Fruit fly (Drosophila melanogaster) whole organism, embryonic: ENCODE data around the gene NELF-B.
A peak's percentile ranks its signal among the peaks of the same experiment; 100 is the strongest.

Experiments used
- Atf3 ChIP-seq: fragments of 200-800 bp; sonication (Bioruptor generic); optimal IDR thresholded peaks from 3 replicates; lab custom pipeline; 2016; ENCODE audit warnings: missing biosample characterization, missing genetic modification characterization
- B-H1 ChIP-seq: fragments of 200-800 bp; sonication (Bioruptor generic); IDR thresholded peaks from 3 replicates; pipeline ENCODE4 v1.3.6; 2022; ENCODE audit warnings: missing biosample characterization, missing genetic modification characterization
- Bteb2 ChIP-seq: fragments of 200-800 bp; sonication (Bioruptor generic); optimal IDR thresholded peaks from 2 replicates; lab custom pipeline; 2016; ENCODE audit warnings: missing biosample characterization, missing genetic modification characterization
- C15 ChIP-seq: fragments of 200-800 bp; sonication (Bioruptor generic); IDR thresholded peaks from 3 replicates; pipeline ENCODE4 v1.3.6; 2022; ENCODE audit warnings: missing biosample characterization, missing genetic modification characterization
- CG11456 ChIP-seq: fragments of 200-800 bp; sonication (Bioruptor generic); IDR thresholded peaks from 3 replicates; pipeline ENCODE4 v1.3.6; 2022; ENCODE audit warnings: missing biosample characterization, missing genetic modification characterization
- CG11560 ChIP-seq: fragments of 200-800 bp; sonication (Bioruptor generic); IDR thresholded peaks from 3 replicates; pipeline ENCODE4 v1.3.6; 2022; ENCODE audit warnings: missing biosample characterization, missing genetic modification characterization
- CG12219 ChIP-seq: fragments of 200-800 bp; sonication (Bioruptor generic); optimal IDR thresholded peaks from 3 replicates; lab custom pipeline; 2018; ENCODE audit warnings: missing biosample characterization, mild to moderate bottlenecking, missing genetic modification characterization
- CG12236 ChIP-seq: fragments of 200-800 bp; sonication (Bioruptor generic); optimal IDR thresholded peaks from 2 replicates; lab custom pipeline; 2016; ENCODE audit warnings: missing biosample characterization, missing genetic modification characterization
- CG13123 ChIP-seq: fragments of 200-800 bp; sonication (Bioruptor generic); optimal IDR thresholded peaks from 2 replicates; lab custom pipeline; 2016; ENCODE audit warnings: missing biosample characterization, missing genetic modification characterization
- CG14050 ChIP-seq: fragments of 200-800 bp; sonication (Bioruptor generic); IDR thresholded peaks from 3 replicates; pipeline ENCODE4 v1.3.6; 2022; ENCODE audit warnings: missing biosample characterization, missing genetic modification characterization
- CG16779 ChIP-seq: fragments of 200-800 bp; sonication (Bioruptor generic); IDR thresholded peaks from 2 replicates; pipeline ENCODE4 v1.3.6; 2022; ENCODE audit warnings: missing biosample characterization, missing genetic modification characterization
- CG2678 ChIP-seq: fragments of 200-800 bp; sonication (Bioruptor generic); optimal IDR thresholded peaks from 3 replicates; lab custom pipeline; 2019; ENCODE audit warnings: missing biosample characterization, mild to moderate bottlenecking, missing genetic modification characterization, moderate library complexity
- CG3065 ChIP-seq: fragments of 200-800 bp; sonication (Bioruptor generic); optimal IDR thresholded peaks from 2 replicates; lab custom pipeline; 2016; ENCODE audit warnings: missing biosample characterization, missing genetic modification characterization
- CG34376 ChIP-seq: fragments of 200-800 bp; sonication (Bioruptor generic); optimal IDR thresholded peaks from 2 replicates; lab custom pipeline; 2018; ENCODE audit warnings: missing biosample characterization, mild to moderate bottlenecking, missing genetic modification characterization
- CG3838 ChIP-seq: fragments of 200-800 bp; sonication (Bioruptor generic); optimal IDR thresholded peaks from 3 replicates; lab custom pipeline; 2016; ENCODE audit warnings: missing biosample characterization, missing genetic modification characterization
- CG3847 ChIP-seq: fragments of 200-800 bp; sonication (Bioruptor generic); IDR thresholded peaks from 2 replicates; pipeline ENCODE4 v1.3.6; 2022; ENCODE audit warnings: missing biosample characterization, missing genetic modification characterization
- CG43689 ChIP-seq: fragments of 200-800 bp; sonication (Bioruptor generic); IDR thresholded peaks from 2 replicates; pipeline ENCODE4 v1.3.6; 2022; ENCODE audit warnings: missing biosample characterization, missing genetic modification characterization
- CG6254 ChIP-seq: fragments of 200-800 bp; sonication (Bioruptor generic); optimal IDR thresholded peaks from 3 replicates; lab custom pipeline; 2017; ENCODE audit warnings: mild to moderate bottlenecking, missing biosample characterization, missing genetic modification reagents, missing genetic modification characterization
- CG6654 ChIP-seq: fragments of 200-800 bp; sonication (Bioruptor generic); optimal IDR thresholded peaks from 2 replicates; lab custom pipeline; 2017; ENCODE audit warnings: missing biosample characterization, mild to moderate bottlenecking, missing genetic modification characterization
- CG7357 ChIP-seq: fragments of 200-800 bp; sonication (Bioruptor generic); IDR thresholded peaks from 3 replicates; pipeline ENCODE4 v1.3.6; 2022; ENCODE audit warnings: missing biosample characterization, missing genetic modification characterization
- CG7556 ChIP-seq: fragments of 200-800 bp; sonication (Bioruptor generic); optimal IDR thresholded peaks from 2 replicates; lab custom pipeline; 2017; ENCODE audit warnings: missing biosample characterization, mild to moderate bottlenecking, missing genetic modification characterization
- CG8290 ChIP-seq, 3 experiments: fragments of 200-800 bp; sonication (Bioruptor generic); optimal IDR thresholded peaks; 2 replicates each; lab custom pipeline; 2016 to 2019; ENCODE audit warnings: missing biosample characterization in 3 of 3, missing genetic modification characterization in 3 of 3, mild to moderate bottlenecking in 2 of 3, moderate library complexity in 1 of 3
- CG8924 ChIP-seq: fragments of 200-800 bp; optimal IDR thresholded peaks from 3 replicates; lab custom pipeline; 2019; ENCODE audit warnings: missing biosample characterization, mild to moderate bottlenecking, missing genetic modification characterization, moderate library complexity
- Camta ChIP-seq: fragments of 200-800 bp; sonication (Bioruptor generic); optimal IDR thresholded peaks from 2 replicates; lab custom pipeline; 2016; ENCODE audit warnings: missing biosample characterization, missing genetic modification characterization
- Chrac-16 ChIP-seq: fragments of 200-800 bp; sonication (Bioruptor generic); optimal IDR thresholded peaks from 3 replicates; lab custom pipeline; 2016; ENCODE audit warnings: missing biosample characterization, missing genetic modification characterization
- D19B ChIP-seq: fragments of 200-800 bp; sonication (Bioruptor generic); optimal IDR thresholded peaks from 2 replicates; lab custom pipeline; 2017; ENCODE audit warnings: missing biosample characterization, mild to moderate bottlenecking, missing genetic modification characterization
- Dll ChIP-seq: fragments of 200-800 bp; sonication (Bioruptor generic); IDR thresholded peaks from 4 replicates; pipeline ENCODE4 v1.3.6; 2022; ENCODE audit warnings: missing biosample characterization, missing genetic modification characterization; ENCODE audit not compliant: partially characterized antibody
- Dref ChIP-seq: fragments of 200-800 bp; sonication (Bioruptor generic); IDR thresholded peaks from 2 replicates; pipeline ENCODE4 v1.3.6; 2022; ENCODE audit warnings: missing biosample characterization, missing genetic modification characterization
- E2f2 ChIP-seq: fragments of 200-800 bp; sonication (Bioruptor generic); IDR thresholded peaks from 2 replicates; pipeline ENCODE4 v1.3.6; 2022; ENCODE audit warnings: missing biosample characterization, missing genetic modification characterization
- HmgZ ChIP-seq: fragments of 200-800 bp; sonication (Bioruptor generic); optimal IDR thresholded peaks from 2 replicates; lab custom pipeline; 2018; ENCODE audit warnings: missing biosample characterization, mild to moderate bottlenecking, missing genetic modification characterization
- Hr51 ChIP-seq, 2 experiments: fragments of 200-800 bp; sonication (Bioruptor generic); optimal IDR thresholded peaks; 2 replicates in 1 of 2; 3 replicates in 1 of 2; lab custom pipeline; 2016 to 2018; ENCODE audit warnings: missing biosample characterization in 2 of 2, missing genetic modification characterization in 2 of 2, mild to moderate bottlenecking in 1 of 2, moderate library complexity in 1 of 2
- Optix ChIP-seq: fragments of 200-800 bp; sonication (Bioruptor generic); IDR thresholded peaks from 3 replicates; pipeline ENCODE4 v1.3.6; 2022; ENCODE audit warnings: missing biosample characterization, missing genetic modification characterization
- Spps ChIP-seq: fragments of 200-800 bp; sonication (Bioruptor generic); optimal IDR thresholded peaks from 2 replicates; lab custom pipeline; 2018; ENCODE audit warnings: missing biosample characterization, mild to moderate bottlenecking, missing genetic modification characterization
- Xrp1 ChIP-seq: fragments of 200-800 bp; sonication (Bioruptor generic); IDR thresholded peaks from 2 replicates; pipeline ENCODE4 v1.3.6; 2022; ENCODE audit warnings: missing biosample characterization, missing genetic modification characterization
- bsh ChIP-seq, 2 experiments: fragments of 200-800 bp; sonication (Bioruptor generic); optimal IDR thresholded peaks; 2 replicates each; lab custom pipeline; 2017 to 2018; ENCODE audit warnings: mild to moderate bottlenecking in 2 of 2, missing biosample characterization in 2 of 2, missing genetic modification characterization in 2 of 2, moderate library complexity in 1 of 2
- cg ChIP-seq: fragments of 200-800 bp; sonication (Bioruptor generic); optimal IDR thresholded peaks from 3 replicates; lab custom pipeline; 2019; ENCODE audit warnings: missing biosample characterization, mild to moderate bottlenecking, missing genetic modification characterization, moderate library complexity
- dm ChIP-seq: fragments of 200-800 bp; sonication (Bioruptor generic); optimal IDR thresholded peaks from 3 replicates; lab custom pipeline; 2016; ENCODE audit warnings: missing biosample characterization, missing genetic modification characterization
- grn ChIP-seq: fragments of 200-800 bp; sonication (Bioruptor generic); optimal IDR thresholded peaks from 3 replicates; lab custom pipeline; 2017; ENCODE audit warnings: missing biosample characterization, missing genetic modification characterization
- mld ChIP-seq: fragments of 200-800 bp; sonication (Bioruptor generic); IDR thresholded peaks from 3 replicates; pipeline ENCODE4 v1.3.6; 2022; ENCODE audit warnings: missing biosample characterization, missing genetic modification characterization; ENCODE audit not compliant: partially characterized antibody
- peb ChIP-seq: fragments of 200-800 bp; sonication (Bioruptor generic); IDR thresholded peaks from 2 replicates; pipeline ENCODE4 v1.3.6; 2022; ENCODE audit warnings: missing biosample characterization, missing genetic modification characterization
- pzg ChIP-seq: fragments of 200-800 bp; sonication (Bioruptor generic); optimal IDR thresholded peaks from 3 replicates; lab custom pipeline; 2018; ENCODE audit warnings: missing biosample characterization, mild to moderate bottlenecking, missing genetic modification characterization, moderate library complexity
- ranshi ChIP-seq: fragments of 200-800 bp; sonication (Bioruptor generic); IDR thresholded peaks from 2 replicates; pipeline ENCODE4 v1.3.6; 2022; ENCODE audit warnings: missing biosample characterization, missing genetic modification characterization
- sna ChIP-seq: fragments of 200-800 bp; sonication (Bioruptor generic); IDR thresholded peaks from 2 replicates; pipeline ENCODE4 v1.3.6; 2022; ENCODE audit warnings: missing biosample characterization, missing genetic modification characterization; ENCODE audit not compliant: partially characterized antibody
- ssp ChIP-seq: fragments of 200-800 bp; sonication (Bioruptor generic); IDR thresholded peaks from 2 replicates; pipeline ENCODE4 v1.3.6; 2022; ENCODE audit warnings: missing biosample characterization, missing genetic modification characterization
- stc ChIP-seq: fragments of 200-800 bp; sonication (Bioruptor generic); IDR thresholded peaks from 2 replicates; pipeline ENCODE4 v1.3.6; 2022; ENCODE audit warnings: missing biosample characterization, missing genetic modification characterization
- tll ChIP-seq, 2 experiments: fragments of 200-800 bp in 1 of 2; fragments of >200 bp in 1 of 2; sonication (Bioruptor generic) in 1 of 2; optimal IDR thresholded peaks; 2 replicates each; lab custom pipeline; 2017 to 2019; ENCODE audit warnings: missing biosample characterization in 2 of 2, missing genetic modification characterization in 2 of 2, mild to moderate bottlenecking in 1 of 2, moderate library complexity in 1 of 2
- tx ChIP-seq: fragments of 200-800 bp; sonication (Bioruptor generic); optimal IDR thresholded peaks from 2 replicates; lab custom pipeline; 2016; ENCODE audit warnings: missing biosample characterization, missing genetic modification characterization
- yki ChIP-seq: fragments of >200 bp; optimal IDR thresholded peaks from 3 replicates; lab custom pipeline; 2018

Gene NELF-B

DNA sequence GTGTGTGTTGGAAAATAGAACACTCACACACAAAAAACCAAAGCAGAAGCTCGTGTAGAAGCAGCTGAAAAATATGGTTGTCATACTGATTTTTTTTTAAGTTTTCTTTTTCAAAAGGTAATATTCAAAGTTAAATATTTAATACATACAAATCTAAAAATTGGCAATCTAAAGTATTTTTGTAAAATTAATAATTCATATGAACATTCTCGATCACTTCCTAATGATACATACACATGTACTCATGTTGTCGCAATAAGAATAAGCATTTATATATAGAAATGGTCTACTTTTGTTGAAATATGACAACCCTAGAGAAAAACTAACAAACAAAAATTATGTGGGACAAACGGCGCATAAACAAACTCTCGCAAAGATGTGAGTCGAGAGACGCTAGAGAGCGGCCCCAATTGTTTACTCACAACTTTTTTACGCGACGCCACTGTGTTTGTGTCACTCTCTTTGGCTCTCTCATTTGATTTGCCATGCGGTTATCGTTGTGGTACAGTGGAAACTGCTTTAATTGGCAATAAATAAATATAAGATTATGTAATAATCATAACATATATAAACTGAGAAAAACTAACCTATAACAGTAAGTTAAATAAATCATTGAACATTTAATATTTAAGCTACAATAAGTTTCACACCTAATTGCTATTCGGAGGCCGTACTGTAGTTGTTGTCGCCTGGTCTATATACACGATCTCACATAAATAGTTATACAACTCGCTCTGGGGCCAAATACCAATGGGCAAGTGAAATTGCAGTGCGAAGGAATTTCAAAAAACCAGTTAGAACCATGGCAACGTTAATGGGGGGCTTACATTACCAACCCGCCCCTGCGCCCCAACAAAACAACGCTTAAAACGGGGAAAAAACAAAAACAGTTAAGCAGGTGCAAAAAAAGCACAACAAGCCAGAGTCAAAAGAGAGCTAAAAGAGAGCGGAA, 21.5 kb downstream of the NELF-B start (continued):
- peak; percentile 97 for TF ChIP-seq CG16779 (GFP tag; lab: Robert Waterston, UW)
- TF ChIP-seq CG3847 (GFP tag; lab: Robert Waterston, UW): peak; percentile 99
- peak; percentile 5 for TF ChIP-seq Atf3 (GFP tag; lab: Kevin White, UChicago)
- peak in 1 of 2 experiments; percentile 54 for TF ChIP-seq tll (GFP tag; optimal IDR thresholded peaks at IDR 0.05; lab: Kevin White, UChicago)
- peak; percentile 97 for TF ChIP-seq B-H1 (GFP tag; lab: Robert Waterston, UW)
- peak; percentile 99 for TF ChIP-seq HmgZ (tag; lab: Kevin White, UChicago)
- peak; percentile 20 for TF ChIP-seq pzg (GFP tag; lab: Kevin White, UChicago)
- TF ChIP-seq Spps (tag; lab: Kevin White, UChicago): peak; percentile 90
- peak; percentile 92 for TF ChIP-seq CG13123 (GFP tag; lab: Kevin White, UChicago)
- TF ChIP-seq Optix (GFP tag; lab: Robert Waterston, UW): peak; percentile 95
- peak; percentile 97 for TF ChIP-seq CG12219 (GFP tag; lab: Kevin White, UChicago)
- peak; percentile 93 for TF ChIP-seq C15 (GFP tag; lab: Robert Waterston, UW)
- peak; percentile 63 for TF ChIP-seq grn (GFP tag; lab: Kevin White, UChicago)
- peak; percentile 98 for TF ChIP-seq CG7556 (GFP tag; lab: Kevin White, UChicago)
- TF ChIP-seq yki (lab: Kevin White, UChicago): no peak
- peak; percentile 97 for TF ChIP-seq Chrac-16 (GFP tag; lab: Kevin White, UChicago)
- peak; percentile 88 for TF ChIP-seq E2f2 (GFP tag; lab: Robert Waterston, UW)
- peak; percentile 90 for TF ChIP-seq CG6254 (GFP tag; lab: Kevin White, UChicago)
- no peak for TF ChIP-seq Camta (GFP tag; lab: Kevin White, UChicago)
- peak; percentile 99 for TF ChIP-seq CG2678 (tag; lab: Kevin White, UChicago)
- TF ChIP-seq CG34376 (GFP tag; lab: Kevin White, UChicago): peak; percentile 98
- peak; percentile 48; the same call in 1 of the 2 replicates for TF ChIP-seq Dref
- TF ChIP-seq mld (GFP tag; lab: Robert Waterston, UW): no peak
- TF ChIP-seq Bteb2 (GFP tag; lab: Kevin White, UChicago): peak; percentile 64
- TF ChIP-seq D19B: peak; percentile 74
- TF ChIP-seq CG8924 (tag; lab: Kevin White, UChicago): peak; percentile 99
- peak; percentile 49 for TF ChIP-seq dm (GFP tag; lab: Kevin White, UChicago)
- peak; percentile 88 for TF ChIP-seq CG3838 (GFP tag; lab: Kevin White, UChicago)
- TF ChIP-seq sna: no peak
- TF ChIP-seq bsh (GFP tag; optimal IDR thresholded peaks at IDR 0.05; lab: Kevin White, UChicago): peak; percentile 97 to 98
- peak; percentile 98 for TF ChIP-seq CG11456 (GFP tag; lab: Robert Waterston, UW)
- TF ChIP-seq CG3065 (GFP tag; lab: Kevin White, UChicago): peak; percentile 94
- TF ChIP-seq ranshi (GFP tag; lab: Robert Waterston, UW): peak; percentile 99
- peak; percentile 57 for TF ChIP-seq cg (GFP tag; lab: Kevin White, UChicago)
- peak; percentile 72 for TF ChIP-seq tx (GFP tag; lab: Kevin White, UChicago)
- peak; percentile 97 for TF ChIP-seq peb (GFP tag; lab: Robert Waterston, UW)
- TF ChIP-seq ssp: peak; percentile 92
- peak; percentile 90 for TF ChIP-seq CG11560
- peak; percentile 92 for TF ChIP-seq CG8290 (GFP tag; optimal IDR thresholded peaks at IDR 0.05; lab: Kevin White, UChicago)
- TF ChIP-seq CG8290 (tag; optimal IDR thresholded peaks at IDR 0.05; lab: Kevin White, UChicago): peak; percentile 65 to 95
- TF ChIP-seq CG6654 (GFP tag; lab: Kevin White, UChicago): peak; percentile 84
- TF ChIP-seq CG12236: no peak
- TF ChIP-seq Dll (GFP tag; lab: Robert Waterston, UW): 0 out of 4 replicates have a peak, but pooled peaks have one; percentile 17
- TF ChIP-seq Hr51 (GFP tag; optimal IDR thresholded peaks at IDR 0.05; lab: Kevin White, UChicago): peak; percentile 86 to 99
- peak; percentile 97 for TF ChIP-seq CG43689
- peak; percentile 97 for TF ChIP-seq CG14050 (GFP tag; lab: Robert Waterston, UW)
- TF ChIP-seq stc: peak; percentile 98
- peak; percentile 98 for TF ChIP-seq Xrp1 (GFP tag; lab: Robert Waterston, UW)
- TF ChIP-seq CG7357: peak; percentile 95
